Fruit fly (Drosophila melanogaster): ENCODE measurements around the gene Msp300.

DNA sequence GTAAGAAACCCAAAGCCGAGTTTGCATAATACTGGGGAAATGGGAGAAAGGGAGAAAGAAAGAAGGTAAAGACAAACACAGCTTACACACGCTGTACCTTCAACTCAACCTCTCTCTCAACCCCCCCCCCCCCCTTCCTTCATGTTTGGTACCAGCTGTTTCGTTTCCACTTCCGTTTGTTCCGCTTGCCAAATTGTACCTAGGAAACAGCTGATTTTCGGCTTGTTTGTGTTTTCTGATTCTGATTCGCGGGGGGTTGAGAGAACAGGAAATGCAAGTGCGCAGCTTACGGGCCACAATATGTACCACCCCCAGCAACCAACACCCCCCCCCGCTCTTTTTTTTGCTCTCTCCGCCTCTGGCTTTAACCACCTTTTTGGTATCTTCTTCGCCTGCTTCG lies 36.7 kb upstream of the Msp300 start:
- TF ChIP-seq wdn (GFP tag; IDR thresholded peaks at IDR 0.05) (no peak), Mad (GFP tag; optimal IDR thresholded peaks at IDR 0.05) (no peak), ttk (GFP tag; IDR thresholded peaks at IDR 0.05) (no peak), repo (GFP tag; optimal IDR thresholded peaks at IDR 0.05) (no peak), CG13424 (tag; optimal IDR thresholded peaks at IDR 0.05) (no peak), croc (GFP tag; conservative IDR thresholded peaks at IDR 0.05) (no peak)

Data from whole organism, embryonic.